Worm (Caenorhabditis elegans) whole organism, L4/young adult: ENCODE measurements around the gene F22E12.3.

Experiments used
- W03F9.2 ChIP-seq: fragments of 150-350 bp; optimal IDR thresholded peaks from 2 replicates; lab custom pipeline; 2014; ENCODE audit warnings: missing biosample characterization, missing genetic modification characterization
- dao-5 ChIP-seq: sonication (generic microtip); optimal IDR thresholded peaks from 2 replicates; lab custom pipeline; 2016; ENCODE audit warnings: missing genotype, missing genetic modification characterization, moderate library complexity, missing compliant biosample characterization
- him-1 ChIP-seq: sonication (generic microtip); optimal IDR thresholded peaks from 2 replicates; lab custom pipeline; 2016; ENCODE audit warnings: missing genotype, missing genetic modification reagents, missing genetic modification characterization, missing compliant biosample characterization

ce11 chrV:10465478-10465877 lies 2.3 kb upstream of the F22E12.3 start:
- TF ChIP-seq him-1, result no peak
- no peak for TF ChIP-seq W03F9.2 (tag; lab: Kevin White, UChicago)
- TF ChIP-seq dao-5 (tag; lab: Kevin White, UChicago), result no peak
